Worm (Caenorhabditis elegans) whole organism, early embryonic: Measurements from ENCODE around the gene dpy-19.
A peak's percentile ranks its signal among the peaks of the same experiment; 100 is the strongest.

Experiments
- B0310.2 ChIP-seq: sonication (generic microtip); optimal IDR thresholded peaks from 2 replicates; lab custom pipeline; 2016; ENCODE audit warnings: mild to moderate bottlenecking, missing genetic modification characterization, missing compliant biosample characterization
- F13C5.2 ChIP-seq: sonication (generic microtip); optimal IDR thresholded peaks from 2 replicates; lab custom pipeline; 2017; ENCODE audit warnings: mild to moderate bottlenecking, missing genetic modification characterization, inconsistent platforms, missing compliant biosample characterization
- aly-1 ChIP-seq: sonication (generic microtip); optimal IDR thresholded peaks from 2 replicates; lab custom pipeline; 2016; ENCODE audit warnings: missing genetic modification characterization, missing compliant biosample characterization
- ama-1 ChIP-seq: fragments of 150-350 bp; optimal IDR thresholded peaks from 2 replicates; lab custom pipeline; 2014
- ceh-13 ChIP-seq: fragments of 200-800 bp; sonication (Bioruptor generic); optimal IDR thresholded peaks from 2 replicates; lab custom pipeline; 2018; ENCODE audit warnings: mild to moderate bottlenecking, missing genetic modification characterization, missing compliant biosample characterization
- ceh-36 ChIP-seq: sonication (generic microtip); optimal IDR thresholded peaks from 2 replicates; lab custom pipeline; 2016; ENCODE audit warnings: missing genetic modification characterization, inconsistent platforms, missing compliant biosample characterization
- ets-7 ChIP-seq: sonication (generic microtip); optimal IDR thresholded peaks from 2 replicates; lab custom pipeline; 2016; ENCODE audit warnings: missing genotype, missing genetic modification characterization, missing compliant biosample characterization
- flt-1 ChIP-seq: fragments of 200-800 bp; sonication (Bioruptor generic); IDR thresholded peaks from 2 replicates; pipeline ENCODE4 v1.3.6; 2022; ENCODE audit warnings: missing genetic modification characterization, missing compliant biosample characterization
- hmbx-1 ChIP-seq: sonication (generic microtip); optimal IDR thresholded peaks from 2 replicates; lab custom pipeline; 2016; ENCODE audit warnings: mild to moderate bottlenecking, missing genetic modification characterization, missing compliant biosample characterization
- hmg-4 ChIP-seq: fragments of 200-800 bp; sonication (Bioruptor generic); optimal IDR thresholded peaks from 2 replicates; lab custom pipeline; 2018; ENCODE audit warnings: mild to moderate bottlenecking, missing genetic modification characterization, missing compliant biosample characterization
- hnd-1 ChIP-seq: sonication (generic microtip); optimal IDR thresholded peaks from 2 replicates; lab custom pipeline; 2016; ENCODE audit warnings: missing genetic modification characterization, missing compliant biosample characterization
- pes-1 ChIP-seq: fragments of 200-800 bp; sonication (Bioruptor generic); IDR thresholded peaks from 2 replicates; pipeline ENCODE4 v1.3.6; 2022; ENCODE audit warnings: missing genetic modification reagents, missing genetic modification characterization, missing compliant biosample characterization
- scrt-1 ChIP-seq: fragments of 200-800 bp; sonication (Bioruptor generic); IDR thresholded peaks from 2 replicates; pipeline ENCODE4 v1.3.6; 2022; ENCODE audit warnings: missing genetic modification characterization, missing compliant biosample characterization
- sea-1 ChIP-seq: fragments of 200-800 bp; sonication (Bioruptor generic); conservative IDR thresholded peaks from 2 replicates; pipeline ENCODE4 v1.3.6; 2022; ENCODE audit warnings: missing genetic modification characterization, missing compliant biosample characterization
- tbx-11 ChIP-seq: fragments of 200-800 bp; sonication (Bioruptor generic); IDR thresholded peaks from 2 replicates; pipeline ENCODE4 v1.3.6; 2022; ENCODE audit warnings: missing genetic modification characterization, missing compliant biosample characterization
- tbx-37 ChIP-seq: fragments of 200-800 bp; sonication (Bioruptor generic); conservative IDR thresholded peaks from 2 replicates; pipeline ENCODE4 v1.3.6; 2022; ENCODE audit warnings: missing genetic modification reagents, missing genetic modification characterization, missing compliant biosample characterization
- tra-4 ChIP-seq: sonication (generic microtip); optimal IDR thresholded peaks from 2 replicates; lab custom pipeline; 2017; ENCODE audit warnings: missing genetic modification characterization, missing compliant biosample characterization

Gene dpy-19

ce11 chrIII:8685590-8686240 is 18.4 kb upstream of the dpy-19 start:
- TF ChIP-seq hmg-4 = no peak
- no peak for TF ChIP-seq hnd-1 (tag; lab: Kevin White, UChicago)
- TF ChIP-seq pes-1 (GFP tag; lab: Robert Waterston, UW) = no peak
- TF ChIP-seq tra-4 (tag; lab: Kevin White, UChicago) = no peak
- no peak for TF ChIP-seq tbx-37
- TF ChIP-seq hmbx-1 (tag; lab: Kevin White, UChicago) = no peak
- no peak for TF ChIP-seq tbx-11 (GFP tag; lab: Robert Waterston, UW)
- no peak for TF ChIP-seq ama-1 (lab: Kevin White, UChicago)

- TF ChIP-seq scrt-1 (GFP tag; lab: Robert Waterston, UW) (no peak), ceh-36 (tag; lab: Kevin White, UChicago) (no peak), hmg-4 (no peak), tbx-11 (GFP tag; lab: Robert Waterston, UW) (no peak), hmbx-1 (tag; lab: Kevin White, UChicago) (no peak), ceh-13 (GFP tag; lab: Kevin White, UChicago) (no peak), ets-7 (tag; lab: Kevin White, UChicago) (no peak), flt-1 (GFP tag; lab: Robert Waterston, UW) (no peak)
Measured at ce11 chrIII:8684421-8684820, 17.1 kb upstream of the dpy-19 start, which contains the start of gene anmt-1. anmt-1 (plus strand) TSS chrIII:8684808.

ce11 chrIII:8683679-8684263 is 16.5 kb upstream of the dpy-19 start, which contains the start of gene fli-1:
fli-1 (minus strand) TSS chrIII:8683736.
- no peak for TF ChIP-seq ama-1 (lab: Kevin White, UChicago)
- peak; percentile 45; the same call in 1 of the 2 replicates for TF ChIP-seq tbx-37

ce11 chrIII:8678371-8678770 is 11.1 kb upstream of the dpy-19 start:
- TF ChIP-seq tra-4 (tag; lab: Kevin White, UChicago) (peak; percentile 91), B0310.2 (tag; lab: Kevin White, UChicago) (peak; percentile 96), tbx-37 (peak; percentile 98), pes-1 (GFP tag; lab: Robert Waterston, UW) (peak; percentile 98), hmbx-1 (tag; lab: Kevin White, UChicago) (peak; percentile 82), ceh-13 (GFP tag; lab: Kevin White, UChicago) (peak; percentile 95), hmg-4 (peak; percentile 98), ama-1 (lab: Kevin White, UChicago) (peak; percentile 79), F13C5.2 (tag; lab: Kevin White, UChicago) (peak; percentile 94), scrt-1 (GFP tag; lab: Robert Waterston, UW) (peak; percentile 98), ceh-36 (tag; lab: Kevin White, UChicago) (peak; percentile 97), tbx-11 (GFP tag; lab: Robert Waterston, UW) (peak; percentile 97), sea-1 (GFP tag; lab: Robert Waterston, UW) (peak; percentile 97), aly-1 (tag; lab: Kevin White, UChicago) (peak; percentile 97), ets-7 (tag; lab: Kevin White, UChicago) (peak; percentile 94), hnd-1 (tag; lab: Kevin White, UChicago) (peak; percentile 89), flt-1 (GFP tag; lab: Robert Waterston, UW) (peak; percentile 99)

- no peak for TF ChIP-seq flt-1 (GFP tag; lab: Robert Waterston, UW)
- no peak for TF ChIP-seq tbx-11 (GFP tag; lab: Robert Waterston, UW)
- TF ChIP-seq ets-7 (tag; lab: Kevin White, UChicago) = no peak
- no peak for TF ChIP-seq pes-1 (GFP tag; lab: Robert Waterston, UW)
- TF ChIP-seq tra-4 (tag; lab: Kevin White, UChicago) = no peak
- TF ChIP-seq sea-1 (GFP tag; lab: Robert Waterston, UW) = no peak
- no peak for TF ChIP-seq ceh-36 (tag; lab: Kevin White, UChicago)
- TF ChIP-seq tbx-37 = no peak
- no peak for TF ChIP-seq hmbx-1 (tag; lab: Kevin White, UChicago)
- no peak for TF ChIP-seq hnd-1 (tag; lab: Kevin White, UChicago)
- TF ChIP-seq aly-1 (tag; lab: Kevin White, UChicago) = no peak
- no peak for TF ChIP-seq ceh-13 (GFP tag; lab: Kevin White, UChicago)
- TF ChIP-seq B0310.2 (tag; lab: Kevin White, UChicago) = no peak
- TF ChIP-seq ama-1 (lab: Kevin White, UChicago) = no peak
- TF ChIP-seq hmg-4 = no peak
- no peak for TF ChIP-seq scrt-1 (GFP tag; lab: Robert Waterston, UW)
- no peak for TF ChIP-seq F13C5.2 (tag; lab: Kevin White, UChicago)
Measured at ce11 chrIII:8674980-8675485, 7.8 kb upstream of the dpy-19 start, which contains the start of gene pgl-2. pgl-2 (minus strand) TSS chrIII:8675435.

ce11 chrIII:8668717-8669116 is 1.4 kb upstream of the dpy-19 start:
- TF ChIP-seq aly-1 (tag; lab: Kevin White, UChicago) = no peak
- TF ChIP-seq tbx-37 = no peak
- TF ChIP-seq sea-1 (GFP tag; lab: Robert Waterston, UW) = no peak
- no peak for TF ChIP-seq ceh-36 (tag; lab: Kevin White, UChicago)
- TF ChIP-seq hmbx-1 (tag; lab: Kevin White, UChicago) = no peak
- no peak for TF ChIP-seq ceh-13 (GFP tag; lab: Kevin White, UChicago)
- TF ChIP-seq hnd-1 (tag; lab: Kevin White, UChicago) = no peak
- TF ChIP-seq ama-1 (lab: Kevin White, UChicago) = no peak
- TF ChIP-seq F13C5.2 (tag; lab: Kevin White, UChicago) = no peak
